Worm (Caenorhabditis elegans) whole organism, L2 larva: Measurements from ENCODE around the gene C33E10.8.
"Not testable (repeated sequence)": the region's sequence is repeated elsewhere in the genome, so short reads cannot be mapped to it uniquely, and the experiment has no call there.

Experiments
- fos-1 ChIP-seq: fragments of 150-350 bp; optimal IDR thresholded peaks from 2 replicates; lab custom pipeline; 2014; ENCODE audit warnings: missing biosample characterization, missing genetic modification characterization
- nhr-11 ChIP-seq: fragments of 150-350 bp; optimal IDR thresholded peaks from 2 replicates; lab custom pipeline; 2014; ENCODE audit warnings: missing biosample characterization, missing genetic modification characterization
- sma-9 ChIP-seq, 2 experiments: fragments of 150-350 bp in 1 of 2; sonication (generic microtip) in 1 of 2; optimal IDR thresholded peaks; 2 replicates each; lab custom pipeline; 2014 to 2016; ENCODE audit warnings: missing genetic modification characterization in 2 of 2, mild to moderate bottlenecking in 1 of 2, missing biosample characterization in 1 of 2, missing compliant biosample characterization in 1 of 2, missing genetic modification reagents in 1 of 2, moderate library complexity in 1 of 2
- ztf-1 ChIP-seq: fragments of 200-800 bp; sonication (Bioruptor generic); conservative IDR thresholded peaks from 2 replicates; pipeline ENCODE4 v1.3.6; 2022; ENCODE audit warnings: missing genetic modification characterization, missing compliant biosample characterization

C33E10.8 gene

ce11 chrX:17255750-17256149 is 38.9 kb downstream of the C33E10.8 start:
- TF ChIP-seq sma-9 (GFP tag; optimal IDR thresholded peaks at IDR 0.05; lab: Kevin White, UChicago): peak; percentile 10
- TF ChIP-seq sma-9 (tag; optimal IDR thresholded peaks at IDR 0.05; lab: Kevin White, UChicago): not testable (repeated sequence)
- peak; percentile 63 for TF ChIP-seq fos-1 (tag; lab: Kevin White, UChicago)
- TF ChIP-seq, all 48 proteins: peak for 2; not testable (repeated sequence) for 46

ce11 chrX:17247260-17247659 is 47.4 kb downstream of the C33E10.8 start:
- TF ChIP-seq fos-1 (tag; lab: Kevin White, UChicago) (peak; percentile 14), nhr-11 (tag; lab: Kevin White, UChicago) (no peak), ztf-1 (GFP tag; lab: Robert Waterston, UW) (no peak)
